Worm (Caenorhabditis elegans) whole organism, L4/young adult: ENCODE measurements around the gene miz-1.

ENCODE experiments used
- W03F9.2 ChIP-seq: fragments of 150-350 bp; optimal IDR thresholded peaks from 2 replicates; lab custom pipeline; 2014; ENCODE audit warnings: missing biosample characterization, missing genetic modification characterization
- dao-5 ChIP-seq: sonication (generic microtip); optimal IDR thresholded peaks from 2 replicates; lab custom pipeline; 2016; ENCODE audit warnings: missing genotype, missing genetic modification characterization, moderate library complexity, missing compliant biosample characterization
- him-1 ChIP-seq: sonication (generic microtip); optimal IDR thresholded peaks from 2 replicates; lab custom pipeline; 2016; ENCODE audit warnings: missing genotype, missing genetic modification reagents, missing genetic modification characterization, missing compliant biosample characterization

ce11 chrIV:10851833-10852232 is 39.6 kb downstream of the miz-1 start, which contains the start of gene T11G6.4:
- TF ChIP-seq dao-5 (tag; lab: Kevin White, UChicago) (no peak), him-1 (no peak), W03F9.2 (tag; lab: Kevin White, UChicago) (no peak)
